Worm (Caenorhabditis elegans) whole organism, L3 larva: Measurements from ENCODE around the gene F32D8.14.

ENCODE experiments used
- R02D3.7 ChIP-seq: fragments of 150-350 bp; optimal IDR thresholded peaks from 2 replicates; lab custom pipeline; 2014; ENCODE audit warnings: missing biosample characterization, missing genetic modification characterization
- ZK546.5 ChIP-seq: sonication (generic microtip); optimal IDR thresholded peaks from 2 replicates; lab custom pipeline; 2017; ENCODE audit warnings: missing biosample characterization, missing genetic modification characterization
- aly-2 ChIP-seq: fragments of 150-350 bp; optimal IDR thresholded peaks from 2 replicates; lab custom pipeline; 2014; ENCODE audit warnings: missing biosample characterization, missing genetic modification characterization
- ceh-16 ChIP-seq: sonication (generic microtip); optimal IDR thresholded peaks from 2 replicates; lab custom pipeline; 2017; ENCODE audit warnings: missing biosample characterization, missing genetic modification characterization
- ceh-28 ChIP-seq: fragments of 150-350 bp; optimal IDR thresholded peaks from 2 replicates; lab custom pipeline; 2014; ENCODE audit warnings: missing biosample characterization, missing genetic modification reagents, missing genetic modification characterization
- ceh-82 ChIP-seq: fragments of 150-350 bp; optimal IDR thresholded peaks from 2 replicates; lab custom pipeline; 2014; ENCODE audit warnings: missing biosample characterization, missing genetic modification characterization
- ceh-9 ChIP-seq: sonication (generic microtip); optimal IDR thresholded peaks from 2 replicates; lab custom pipeline; 2018; ENCODE audit warnings: missing biosample characterization, missing genetic modification characterization
- daf-12 ChIP-seq: fragments of 150-350 bp; optimal IDR thresholded peaks from 2 replicates; lab custom pipeline; 2014; ENCODE audit warnings: missing biosample characterization, missing genetic modification reagents, missing genetic modification characterization
- egl-27 ChIP-seq: sonication (generic microtip); optimal IDR thresholded peaks from 4 replicates; lab custom pipeline; 2017; ENCODE audit warnings: missing biosample characterization, missing genetic modification reagents, missing genetic modification characterization
- elt-2 ChIP-seq: sonication (generic microtip); optimal IDR thresholded peaks from 2 replicates; lab custom pipeline; 2016; ENCODE audit warnings: missing genetic modification reagents, mild to moderate bottlenecking, missing genetic modification characterization, missing compliant biosample characterization
- elt-3 ChIP-seq, 3 experiments: fragments of 150-350 bp in 1 of 3; sonication (generic microtip) in 2 of 3; optimal IDR thresholded peaks; 2 replicates in 2 of 3; 4 replicates in 1 of 3; lab custom pipeline; 2014 to 2017; ENCODE audit warnings: missing biosample characterization in 3 of 3, missing genetic modification characterization in 3 of 3
- eor-1 ChIP-seq, 2 experiments: fragments of 150-350 bp; optimal IDR thresholded peaks; 2 replicates each; lab custom pipeline; 2014 to 2018; ENCODE audit warnings: missing biosample characterization in 2 of 2, missing genetic modification characterization in 2 of 2
- fkh-10 ChIP-seq: sonication (generic microtip); optimal IDR thresholded peaks from 2 replicates; lab custom pipeline; 2017; ENCODE audit warnings: missing biosample characterization, missing genetic modification reagents, missing genetic modification characterization
- fkh-2 ChIP-seq: fragments of 150-350 bp; optimal IDR thresholded peaks from 2 replicates; lab custom pipeline; 2014; ENCODE audit warnings: missing biosample characterization, missing genetic modification reagents, missing genetic modification characterization
- fos-1 ChIP-seq: fragments of 150-350 bp; optimal IDR thresholded peaks from 2 replicates; lab custom pipeline; 2014; ENCODE audit warnings: missing biosample characterization, missing genetic modification characterization
- lin-15B ChIP-seq: fragments of 150-350 bp; optimal IDR thresholded peaks from 2 replicates; lab custom pipeline; 2014; ENCODE audit warnings: missing biosample characterization, missing genetic modification characterization
- lin-39 ChIP-seq: fragments of 150-350 bp; optimal IDR thresholded peaks from 2 replicates; lab custom pipeline; 2018; ENCODE audit warnings: missing biosample characterization, missing genetic modification reagents, missing genetic modification characterization
- lsy-12 ChIP-seq: sonication (generic microtip); optimal IDR thresholded peaks from 2 replicates; lab custom pipeline; 2016; ENCODE audit warnings: mild to moderate bottlenecking, missing genetic modification characterization, missing compliant biosample characterization
- mml-1 ChIP-seq: fragments of 150-350 bp; sonication (generic microtip); optimal IDR thresholded peaks from 3 replicates; lab custom pipeline; 2014; ENCODE audit warnings: missing biosample characterization, missing genetic modification characterization
- nfya-1 ChIP-seq: sonication (generic microtip); optimal IDR thresholded peaks from 2 replicates; lab custom pipeline; 2017; ENCODE audit warnings: missing genetic modification characterization, mild to moderate bottlenecking, missing compliant biosample characterization, antibody characterized with exemption, moderate library complexity; ENCODE audit not compliant: insufficient read depth
- nhr-11 ChIP-seq: fragments of 150-350 bp; optimal IDR thresholded peaks from 2 replicates; lab custom pipeline; 2014; ENCODE audit warnings: missing biosample characterization, missing genetic modification characterization
- nhr-23 ChIP-seq: fragments of 150-350 bp; optimal IDR thresholded peaks from 2 replicates; lab custom pipeline; 2014; ENCODE audit warnings: missing biosample characterization, missing genetic modification reagents, missing genetic modification characterization
- nhr-237 ChIP-seq: fragments of 150-350 bp; optimal IDR thresholded peaks from 2 replicates; lab custom pipeline; 2014; ENCODE audit warnings: missing biosample characterization, missing genetic modification characterization
- nhr-25 ChIP-seq: sonication (generic microtip); optimal IDR thresholded peaks from 2 replicates; lab custom pipeline; 2017; ENCODE audit warnings: missing biosample characterization, missing genetic modification characterization
- nhr-43 ChIP-seq: sonication (generic microtip); optimal IDR thresholded peaks from 2 replicates; lab custom pipeline; 2016; ENCODE audit warnings: mild to moderate bottlenecking, missing genetic modification characterization, missing compliant biosample characterization; ENCODE audit not compliant: poor library complexity, severe bottlenecking
- nhr-67 ChIP-seq: fragments of 150-350 bp; optimal IDR thresholded peaks from 2 replicates; lab custom pipeline; 2014; ENCODE audit warnings: missing biosample characterization, missing genetic modification characterization
- nhr-76 ChIP-seq: fragments of 150-350 bp; sonication (generic microtip); optimal IDR thresholded peaks from 5 replicates; lab custom pipeline; 2014; ENCODE audit warnings: missing biosample characterization, missing genetic modification characterization
- pha-4 ChIP-seq: fragments of 150-350 bp; optimal IDR thresholded peaks from 2 replicates; lab custom pipeline; 2014; ENCODE audit warnings: missing biosample characterization, missing genetic modification reagents, missing genetic modification characterization
- pqm-1 ChIP-seq: fragments of 150-350 bp; optimal IDR thresholded peaks from 2 replicates; lab custom pipeline; 2017; ENCODE audit warnings: missing biosample characterization, missing genetic modification characterization, inconsistent platforms
- sea-2 ChIP-seq: fragments of 150-350 bp; sonication (generic microtip); optimal IDR thresholded peaks from 4 replicates; lab custom pipeline; 2014; ENCODE audit warnings: missing biosample characterization, missing genetic modification reagents, missing genetic modification characterization
- snpc-4 ChIP-seq: fragments of 150-350 bp; optimal IDR thresholded peaks from 2 replicates; lab custom pipeline; 2014; ENCODE audit warnings: missing biosample characterization, missing genetic modification characterization
- tbx-2 ChIP-seq: sonication (generic microtip); optimal IDR thresholded peaks from 2 replicates; lab custom pipeline; 2016; ENCODE audit warnings: mild to moderate bottlenecking, missing genetic modification characterization, missing compliant biosample characterization
- unc-62 ChIP-seq: fragments of 150-350 bp; sonication (generic microtip); optimal IDR thresholded peaks from 4 replicates; lab custom pipeline; 2014; ENCODE audit warnings: missing biosample characterization, missing genetic modification reagents, missing genetic modification characterization
- zag-1 ChIP-seq: fragments of 150-350 bp; optimal IDR thresholded peaks from 2 replicates; lab custom pipeline; 2014; ENCODE audit warnings: missing biosample characterization, missing genetic modification characterization
- ztf-11 ChIP-seq: fragments of 150-350 bp; optimal IDR thresholded peaks from 2 replicates; lab custom pipeline; 2014; ENCODE audit warnings: missing biosample characterization, missing genetic modification characterization

Gene F32D8.14

DNA sequence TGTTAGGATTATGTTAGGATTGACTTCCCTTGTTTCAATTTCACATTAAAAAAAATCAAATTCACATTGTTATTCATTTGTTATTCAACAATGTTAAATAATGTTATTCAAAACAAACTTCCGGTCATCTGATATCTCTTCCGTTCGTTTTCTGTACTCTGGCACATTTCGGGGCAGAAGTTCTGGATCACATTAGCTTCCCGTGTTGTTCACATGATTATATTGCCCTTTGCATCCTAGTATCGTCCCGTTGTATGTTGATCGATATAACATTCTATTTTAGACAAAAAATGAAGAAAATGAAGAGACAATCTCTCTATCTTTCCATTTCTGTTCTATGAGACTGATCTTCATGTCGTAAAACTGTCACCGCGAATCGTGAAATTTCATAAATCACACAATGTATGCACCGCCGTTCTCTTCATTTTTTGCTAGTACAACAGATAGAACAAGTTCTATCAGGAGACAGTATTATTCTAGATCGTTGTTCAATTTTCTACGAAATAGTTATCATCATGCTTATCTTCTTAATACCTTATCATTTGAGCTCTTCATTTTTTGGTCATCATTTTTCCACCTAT, 45.5 kb upstream of the F32D8.14 start:
- TF ChIP-seq nhr-43 (tag; lab: Kevin White, UChicago) (peak; percentile 85), nhr-25 (tag; lab: Kevin White, UChicago) (peak; percentile 8), fos-1 (peak; percentile 20), snpc-4 (tag; lab: Kevin White, UChicago) (no peak), lin-15B (no peak), nhr-23 (tag; lab: Kevin White, UChicago) (peak; percentile 36)

- TF ChIP-seq fkh-2 (tag; lab: Kevin White, UChicago) (no peak), nhr-23 (tag; lab: Kevin White, UChicago) (peak; percentile 4), elt-3 (tag; optimal IDR thresholded peaks at IDR 0.05; lab: Kevin White, UChicago) (no peak), elt-2 (tag; lab: Kevin White, UChicago) (peak; percentile 77), ztf-11 (tag; lab: Kevin White, UChicago) (no peak), ceh-9 (no peak), tbx-2 (no peak), eor-1 (tag; optimal IDR thresholded peaks at IDR 0.05; lab: Kevin White, UChicago) (no peak), nhr-43 (tag; lab: Kevin White, UChicago) (no peak), nhr-76 (tag; lab: Kevin White, UChicago) (no peak), nhr-67 (tag; lab: Kevin White, UChicago) (no peak), lsy-12 (no peak), lin-39 (tag; lab: Kevin White, UChicago) (no peak), zag-1 (tag; lab: Kevin White, UChicago) (no peak), snpc-4 (tag; lab: Kevin White, UChicago) (no peak), pqm-1 (tag; lab: Kevin White, UChicago) (peak; percentile 62), nfya-1 (no peak), nhr-25 (tag; lab: Kevin White, UChicago) (no peak), ceh-82 (tag; lab: Kevin White, UChicago) (no peak), unc-62 (GFP tag; lab: Kevin White, UChicago) (no peak), aly-2 (tag; lab: Kevin White, UChicago) (no peak), sea-2 (GFP tag; lab: Kevin White, UChicago) (no peak), nhr-237 (tag; lab: Kevin White, UChicago) (no peak), ceh-16 (tag; lab: Kevin White, UChicago) (no peak), ceh-28 (tag; lab: Kevin White, UChicago) (no peak), pha-4 (tag; lab: Kevin White, UChicago) (peak; percentile 6), ZK546.5 (no peak), egl-27 (no peak), mml-1 (tag; lab: Kevin White, UChicago) (no peak), daf-12 (no peak)
These were observed 44.2 kb upstream of the F32D8.14 start, which contains the start of gene F17C11.11 for ce11 chrV:10938739-10939138. Gene F17C11.11 (minus strand): TSS chrV:10938817.

- TF ChIP-seq unc-62 (GFP tag; lab: Kevin White, UChicago) (no peak), R02D3.7 (no peak), nhr-23 (tag; lab: Kevin White, UChicago) (peak; percentile 58), nfya-1 (no peak), elt-2 (tag; lab: Kevin White, UChicago) (no peak), fkh-10 (peak; percentile 85), nhr-11 (peak; percentile 37), nhr-43 (tag; lab: Kevin White, UChicago) (peak; percentile 42)
These were observed 42.7 kb upstream of the F32D8.14 start for ce11 chrV:10937294-10937693.

ce11 chrV:10936681-10937080, 42.1 kb upstream of the F32D8.14 start, which contains the start of gene F17C11.12:
Gene F17C11.12 (minus strand): TSS chrV:10936920.
- peak; percentile 86 for TF ChIP-seq pqm-1 (tag; lab: Kevin White, UChicago)
- TF ChIP-seq elt-2 (tag; lab: Kevin White, UChicago): peak; percentile 91
- TF ChIP-seq lsy-12: no peak
- TF ChIP-seq, all 47 proteins: peak for 2
